Worm (Caenorhabditis elegans): ENCODE data around the gene ZK593.3.

Gene ZK593.3

DNA sequence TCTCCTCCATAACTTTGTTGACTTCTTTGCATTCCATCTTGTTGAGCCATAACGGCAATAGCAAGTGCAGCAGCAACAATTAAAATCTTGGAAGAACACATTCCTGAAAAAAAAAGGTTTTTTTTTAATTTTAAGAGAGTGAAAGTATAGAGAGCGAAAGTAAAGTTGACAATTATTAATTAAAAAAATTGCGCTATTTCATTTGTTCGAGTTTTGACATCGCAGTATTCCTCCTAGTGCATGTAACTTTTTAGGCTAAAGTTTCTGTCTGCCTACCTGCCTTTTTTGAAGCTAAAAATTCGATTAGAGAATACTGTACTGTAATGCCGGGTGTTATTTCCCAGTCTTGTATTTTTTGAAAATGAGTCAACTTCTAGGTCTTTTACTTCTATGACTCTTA is 23.5 kb upstream of the ZK593.3 start, which contains the start of gene srlf-12:
TSS of gene srlf-12 (minus strand) at position 101 of the 400 bp plus-strand sequence.
- TF ChIP-seq ets-7 (tag; optimal IDR thresholded peaks at IDR 0.05): no peak
- TF ChIP-seq ceh-36 (tag; optimal IDR thresholded peaks at IDR 0.05): no peak
- TF ChIP-seq hmbx-1 (tag; optimal IDR thresholded peaks at IDR 0.05): no peak
- no peak for TF ChIP-seq tbx-11 (GFP tag; IDR thresholded peaks at IDR 0.05)
- no peak for TF ChIP-seq scrt-1 (GFP tag; IDR thresholded peaks at IDR 0.05)
- TF ChIP-seq hmg-4 (GFP tag; optimal IDR thresholded peaks at IDR 0.05): no peak
- no peak for TF ChIP-seq B0310.2 (tag; optimal IDR thresholded peaks at IDR 0.05)
- no peak for TF ChIP-seq aly-1 (tag; optimal IDR thresholded peaks at IDR 0.05)

- no peak for TF ChIP-seq ceh-13 (GFP tag; optimal IDR thresholded peaks at IDR 0.05)
Measured at ce11 chrIV:10894255-10894654, 21.2 kb upstream of the ZK593.3 start, which contains the start of gene srlf-14. TSS of gene srlf-14 (minus strand) at chrIV:10894355.

ce11 chrIV:10896512-10896911 is 19.0 kb upstream of the ZK593.3 start, which contains the start of gene srlf-13:
TSS of gene srlf-13 (minus strand) at chrIV:10896612.
- TF ChIP-seq ama-1 (optimal IDR thresholded peaks at IDR 0.05): no peak
- TF ChIP-seq ets-7 (tag; optimal IDR thresholded peaks at IDR 0.05): no peak
- TF ChIP-seq pes-1 (GFP tag; IDR thresholded peaks at IDR 0.05): no peak
- TF ChIP-seq ceh-13 (GFP tag; optimal IDR thresholded peaks at IDR 0.05): no peak
- TF ChIP-seq F13C5.2 (tag; optimal IDR thresholded peaks at IDR 0.05): no peak
- TF ChIP-seq sea-1 (GFP tag; conservative IDR thresholded peaks at IDR 0.05): no peak
- no peak for TF ChIP-seq tbx-11 (GFP tag; IDR thresholded peaks at IDR 0.05)
- no peak for TF ChIP-seq aly-1 (tag; optimal IDR thresholded peaks at IDR 0.05)
- TF ChIP-seq tra-4 (tag; optimal IDR thresholded peaks at IDR 0.05): no peak
- TF ChIP-seq ceh-36 (tag; optimal IDR thresholded peaks at IDR 0.05): no peak
- TF ChIP-seq flt-1 (GFP tag; IDR thresholded peaks at IDR 0.05): no peak
- no peak for TF ChIP-seq hmg-4 (GFP tag; optimal IDR thresholded peaks at IDR 0.05)
- TF ChIP-seq hmbx-1 (tag; optimal IDR thresholded peaks at IDR 0.05): no peak

ce11 chrIV:10898160-10898559 is 17.3 kb upstream of the ZK593.3 start:
- TF ChIP-seq ama-1 (optimal IDR thresholded peaks at IDR 0.05) (no peak), scrt-1 (GFP tag; IDR thresholded peaks at IDR 0.05) (no peak), F13C5.2 (tag; optimal IDR thresholded peaks at IDR 0.05) (no peak), tbx-11 (GFP tag; IDR thresholded peaks at IDR 0.05) (no peak), tra-4 (tag; optimal IDR thresholded peaks at IDR 0.05) (no peak), hmg-4 (GFP tag; optimal IDR thresholded peaks at IDR 0.05) (no peak), hnd-1 (tag; optimal IDR thresholded peaks at IDR 0.05) (no peak), ets-7 (tag; optimal IDR thresholded peaks at IDR 0.05) (no peak), hmbx-1 (tag; optimal IDR thresholded peaks at IDR 0.05) (no peak), flt-1 (GFP tag; IDR thresholded peaks at IDR 0.05) (no peak), pes-1 (GFP tag; IDR thresholded peaks at IDR 0.05) (no peak), ceh-36 (tag; optimal IDR thresholded peaks at IDR 0.05) (no peak), ceh-13 (GFP tag; optimal IDR thresholded peaks at IDR 0.05) (no peak)

- TF ChIP-seq ceh-13 (GFP tag; optimal IDR thresholded peaks at IDR 0.05) (no peak), hnd-1 (tag; optimal IDR thresholded peaks at IDR 0.05) (no peak), aly-1 (tag; optimal IDR thresholded peaks at IDR 0.05) (no peak), hmbx-1 (tag; optimal IDR thresholded peaks at IDR 0.05) (no peak), flt-1 (GFP tag; IDR thresholded peaks at IDR 0.05) (no peak), sea-1 (GFP tag; conservative IDR thresholded peaks at IDR 0.05) (no peak), ceh-36 (tag; optimal IDR thresholded peaks at IDR 0.05) (no peak), B0310.2 (tag; optimal IDR thresholded peaks at IDR 0.05) (no peak), tra-4 (tag; optimal IDR thresholded peaks at IDR 0.05) (no peak), tbx-11 (GFP tag; IDR thresholded peaks at IDR 0.05) (no peak), scrt-1 (GFP tag; IDR thresholded peaks at IDR 0.05) (no peak), F13C5.2 (tag; optimal IDR thresholded peaks at IDR 0.05) (no peak), hmg-4 (GFP tag; optimal IDR thresholded peaks at IDR 0.05) (no peak), pes-1 (GFP tag; IDR thresholded peaks at IDR 0.05) (no peak), ets-7 (tag; optimal IDR thresholded peaks at IDR 0.05) (no peak), tbx-37 (GFP tag; conservative IDR thresholded peaks at IDR 0.05) (no peak), ama-1 (optimal IDR thresholded peaks at IDR 0.05) (no peak)
Measured at ce11 chrIV:10899091-10899490, 16.4 kb upstream of the ZK593.3 start, which contains the start of the genes F13E9.9 and F13E9.19. TSS of gene F13E9.9 (minus strand) at chrIV:10899191. TSS of gene F13E9.19 (plus strand) at chrIV:10899406.

DNA sequence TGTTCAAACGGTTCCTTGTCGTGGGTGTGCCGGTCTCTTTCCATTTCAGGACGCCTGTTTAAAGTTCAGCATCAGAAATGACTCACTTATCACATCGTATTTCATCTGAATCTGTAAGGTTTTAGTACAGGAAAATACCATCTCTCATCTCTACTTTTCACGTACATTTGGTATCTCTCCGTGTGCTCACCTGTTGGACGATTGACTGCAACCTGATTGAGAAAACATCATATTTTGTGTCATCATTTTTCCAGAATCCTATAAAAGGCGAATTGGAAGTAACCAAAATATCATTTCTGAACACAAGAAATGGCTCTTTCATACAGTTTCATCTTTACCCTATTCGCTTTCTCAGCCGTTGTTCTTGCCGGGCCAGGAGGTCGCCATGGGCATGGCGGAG is 15.4 kb upstream of the ZK593.3 start, which contains the start of gene srlf-30:
TSS of gene srlf-30 (plus strand) at position 301 of the 400 bp plus-strand sequence.
- TF ChIP-seq ets-7 (tag; optimal IDR thresholded peaks at IDR 0.05) (no peak), ceh-13 (GFP tag; optimal IDR thresholded peaks at IDR 0.05) (no peak), sea-1 (GFP tag; conservative IDR thresholded peaks at IDR 0.05) (no peak), F13C5.2 (tag; optimal IDR thresholded peaks at IDR 0.05) (no peak), ceh-36 (tag; optimal IDR thresholded peaks at IDR 0.05) (no peak), hmg-4 (GFP tag; optimal IDR thresholded peaks at IDR 0.05) (no peak), aly-1 (tag; optimal IDR thresholded peaks at IDR 0.05) (no peak), ama-1 (optimal IDR thresholded peaks at IDR 0.05) (no peak), hnd-1 (tag; optimal IDR thresholded peaks at IDR 0.05) (no peak), flt-1 (GFP tag; IDR thresholded peaks at IDR 0.05) (no peak), tra-4 (tag; optimal IDR thresholded peaks at IDR 0.05) (no peak), hmbx-1 (tag; optimal IDR thresholded peaks at IDR 0.05) (no peak), pes-1 (GFP tag; IDR thresholded peaks at IDR 0.05) (no peak), scrt-1 (GFP tag; IDR thresholded peaks at IDR 0.05) (no peak), tbx-11 (GFP tag; IDR thresholded peaks at IDR 0.05) (no peak), B0310.2 (tag; optimal IDR thresholded peaks at IDR 0.05) (no peak), tbx-37 (GFP tag; conservative IDR thresholded peaks at IDR 0.05) (no peak)

ce11 chrIV:10902476-10902875 is 13.0 kb upstream of the ZK593.3 start:
- TF ChIP-seq flt-1 (GFP tag; IDR thresholded peaks at IDR 0.05) (no peak), B0310.2 (tag; optimal IDR thresholded peaks at IDR 0.05) (no peak), tra-4 (tag; optimal IDR thresholded peaks at IDR 0.05) (no peak), ceh-13 (GFP tag; optimal IDR thresholded peaks at IDR 0.05) (no peak), tbx-37 (GFP tag; conservative IDR thresholded peaks at IDR 0.05) (no peak), sea-1 (GFP tag; conservative IDR thresholded peaks at IDR 0.05) (no peak), ama-1 (optimal IDR thresholded peaks at IDR 0.05) (no peak), F13C5.2 (tag; optimal IDR thresholded peaks at IDR 0.05) (no peak), scrt-1 (GFP tag; IDR thresholded peaks at IDR 0.05) (no peak), tbx-11 (GFP tag; IDR thresholded peaks at IDR 0.05) (no peak), hmg-4 (GFP tag; optimal IDR thresholded peaks at IDR 0.05) (no peak)
